Worm (Caenorhabditis elegans) whole organism, mixed stage, embryonic: ENCODE results near the gene F58H7.5.

Source experiments
- blmp-1 ChIP-seq: fragments of 150-350 bp; optimal IDR thresholded peaks from 2 replicates; lab custom pipeline; 2014; ENCODE audit warnings: missing biosample characterization, missing genetic modification characterization
- drap-1 ChIP-seq: fragments of 200-800 bp; sonication (Bioruptor generic); optimal IDR thresholded peaks from 3 replicates; lab custom pipeline; 2018; ENCODE audit warnings: mild to moderate bottlenecking, missing genetic modification characterization, missing compliant biosample characterization
- elt-3 ChIP-seq: fragments of 150-350 bp; optimal IDR thresholded peaks from 2 replicates; lab custom pipeline; 2014; ENCODE audit warnings: missing biosample characterization, missing genetic modification characterization
- lin-13 ChIP-seq: fragments of 150-350 bp; optimal IDR thresholded peaks from 2 replicates; lab custom pipeline; 2014; ENCODE audit warnings: missing biosample characterization, missing genetic modification characterization
- mep-1 ChIP-seq: fragments of 150-350 bp; optimal IDR thresholded peaks from 2 replicates; lab custom pipeline; 2017; ENCODE audit warnings: missing biosample characterization, missing genetic modification reagents, missing genetic modification characterization, inconsistent platforms
- snpc-4 ChIP-seq: fragments of 150-350 bp; optimal IDR thresholded peaks from 2 replicates; lab custom pipeline; 2014; ENCODE audit warnings: missing biosample characterization, missing genetic modification characterization

ce11 chrIV:927510-927909 lies 7.7 kb downstream of the F58H7.5 start:
- no peak for TF ChIP-seq drap-1
- no peak for TF ChIP-seq snpc-4 (tag; lab: Kevin White, UChicago)
- no peak for TF ChIP-seq mep-1
- no peak for TF ChIP-seq elt-3 (tag; lab: Kevin White, UChicago)
- TF ChIP-seq blmp-1 (tag; lab: Kevin White, UChicago): no peak
- TF ChIP-seq lin-13 (tag; lab: Kevin White, UChicago): no peak
